Worm (Caenorhabditis elegans) whole organism, L3 larva: ENCODE results near the gene vit-2.

Experiments
- ZK546.5 ChIP-seq: sonication (generic microtip); optimal IDR thresholded peaks from 2 replicates; lab custom pipeline; 2017; ENCODE audit warnings: missing biosample characterization, missing genetic modification characterization
- aly-2 ChIP-seq: fragments of 150-350 bp; optimal IDR thresholded peaks from 2 replicates; lab custom pipeline; 2014; ENCODE audit warnings: missing biosample characterization, missing genetic modification characterization
- ceh-16 ChIP-seq: sonication (generic microtip); optimal IDR thresholded peaks from 2 replicates; lab custom pipeline; 2017; ENCODE audit warnings: missing biosample characterization, missing genetic modification characterization
- daf-12 ChIP-seq: fragments of 150-350 bp; optimal IDR thresholded peaks from 2 replicates; lab custom pipeline; 2014; ENCODE audit warnings: missing biosample characterization, missing genetic modification reagents, missing genetic modification characterization
- egl-27 ChIP-seq: sonication (generic microtip); optimal IDR thresholded peaks from 4 replicates; lab custom pipeline; 2017; ENCODE audit warnings: missing biosample characterization, missing genetic modification reagents, missing genetic modification characterization
- elt-2 ChIP-seq: sonication (generic microtip); optimal IDR thresholded peaks from 2 replicates; lab custom pipeline; 2016; ENCODE audit warnings: missing genetic modification reagents, mild to moderate bottlenecking, missing genetic modification characterization, missing compliant biosample characterization
- elt-3 ChIP-seq, 3 experiments: fragments of 150-350 bp in 1 of 3; sonication (generic microtip) in 2 of 3; optimal IDR thresholded peaks; 2 replicates in 2 of 3; 4 replicates in 1 of 3; lab custom pipeline; 2014 to 2017; ENCODE audit warnings: missing biosample characterization in 3 of 3, missing genetic modification characterization in 3 of 3
- eor-1 ChIP-seq, 2 experiments: fragments of 150-350 bp; optimal IDR thresholded peaks; 2 replicates each; lab custom pipeline; 2014 to 2018; ENCODE audit warnings: missing biosample characterization in 2 of 2, missing genetic modification characterization in 2 of 2
- fkh-10 ChIP-seq: sonication (generic microtip); optimal IDR thresholded peaks from 2 replicates; lab custom pipeline; 2017; ENCODE audit warnings: missing biosample characterization, missing genetic modification reagents, missing genetic modification characterization
- fkh-2 ChIP-seq: fragments of 150-350 bp; optimal IDR thresholded peaks from 2 replicates; lab custom pipeline; 2014; ENCODE audit warnings: missing biosample characterization, missing genetic modification reagents, missing genetic modification characterization
- fos-1 ChIP-seq: fragments of 150-350 bp; optimal IDR thresholded peaks from 2 replicates; lab custom pipeline; 2014; ENCODE audit warnings: missing biosample characterization, missing genetic modification characterization
- lin-39 ChIP-seq: fragments of 150-350 bp; optimal IDR thresholded peaks from 2 replicates; lab custom pipeline; 2018; ENCODE audit warnings: missing biosample characterization, missing genetic modification reagents, missing genetic modification characterization
- lsy-12 ChIP-seq: sonication (generic microtip); optimal IDR thresholded peaks from 2 replicates; lab custom pipeline; 2016; ENCODE audit warnings: mild to moderate bottlenecking, missing genetic modification characterization, missing compliant biosample characterization
- mdl-1 ChIP-seq: fragments of 150-350 bp; optimal IDR thresholded peaks from 2 replicates; lab custom pipeline; 2014; ENCODE audit warnings: missing biosample characterization, missing genetic modification characterization
- nhr-11 ChIP-seq: fragments of 150-350 bp; optimal IDR thresholded peaks from 2 replicates; lab custom pipeline; 2014; ENCODE audit warnings: missing biosample characterization, missing genetic modification characterization
- nhr-12 ChIP-seq: fragments of 150-350 bp; optimal IDR thresholded peaks from 2 replicates; lab custom pipeline; 2014; ENCODE audit warnings: missing biosample characterization, missing genetic modification characterization
- nhr-23 ChIP-seq: fragments of 150-350 bp; optimal IDR thresholded peaks from 2 replicates; lab custom pipeline; 2014; ENCODE audit warnings: missing biosample characterization, missing genetic modification reagents, missing genetic modification characterization
- nhr-237 ChIP-seq: fragments of 150-350 bp; optimal IDR thresholded peaks from 2 replicates; lab custom pipeline; 2014; ENCODE audit warnings: missing biosample characterization, missing genetic modification characterization
- nhr-28 ChIP-seq: fragments of 150-350 bp; optimal IDR thresholded peaks from 2 replicates; lab custom pipeline; 2014; ENCODE audit warnings: missing biosample characterization, missing genetic modification characterization
- nhr-43 ChIP-seq: sonication (generic microtip); optimal IDR thresholded peaks from 2 replicates; lab custom pipeline; 2016; ENCODE audit warnings: mild to moderate bottlenecking, missing genetic modification characterization, missing compliant biosample characterization; ENCODE audit not compliant: poor library complexity, severe bottlenecking
- nhr-67 ChIP-seq: fragments of 150-350 bp; optimal IDR thresholded peaks from 2 replicates; lab custom pipeline; 2014; ENCODE audit warnings: missing biosample characterization, missing genetic modification characterization
- nhr-76 ChIP-seq: fragments of 150-350 bp; sonication (generic microtip); optimal IDR thresholded peaks from 5 replicates; lab custom pipeline; 2014; ENCODE audit warnings: missing biosample characterization, missing genetic modification characterization
- nhr-77 ChIP-seq: fragments of 150-350 bp; optimal IDR thresholded peaks from 2 replicates; lab custom pipeline; 2014; ENCODE audit warnings: missing biosample characterization, missing genetic modification characterization
- pha-4 ChIP-seq: fragments of 150-350 bp; optimal IDR thresholded peaks from 2 replicates; lab custom pipeline; 2014; ENCODE audit warnings: missing biosample characterization, missing genetic modification reagents, missing genetic modification characterization
- pqm-1 ChIP-seq: fragments of 150-350 bp; optimal IDR thresholded peaks from 2 replicates; lab custom pipeline; 2017; ENCODE audit warnings: missing biosample characterization, missing genetic modification characterization, inconsistent platforms
- sea-2 ChIP-seq: fragments of 150-350 bp; sonication (generic microtip); optimal IDR thresholded peaks from 4 replicates; lab custom pipeline; 2014; ENCODE audit warnings: missing biosample characterization, missing genetic modification reagents, missing genetic modification characterization
- unc-39 ChIP-seq: sonication (generic microtip); optimal IDR thresholded peaks from 4 replicates; lab custom pipeline; 2017; ENCODE audit warnings: missing biosample characterization, missing genetic modification characterization
- ztf-11 ChIP-seq: fragments of 150-350 bp; optimal IDR thresholded peaks from 2 replicates; lab custom pipeline; 2014; ENCODE audit warnings: missing biosample characterization, missing genetic modification characterization
- ztf-4 ChIP-seq: fragments of 150-350 bp; optimal IDR thresholded peaks from 2 replicates; lab custom pipeline; 2014; ENCODE audit warnings: missing biosample characterization, missing genetic modification characterization

The vit-2 gene

DNA sequence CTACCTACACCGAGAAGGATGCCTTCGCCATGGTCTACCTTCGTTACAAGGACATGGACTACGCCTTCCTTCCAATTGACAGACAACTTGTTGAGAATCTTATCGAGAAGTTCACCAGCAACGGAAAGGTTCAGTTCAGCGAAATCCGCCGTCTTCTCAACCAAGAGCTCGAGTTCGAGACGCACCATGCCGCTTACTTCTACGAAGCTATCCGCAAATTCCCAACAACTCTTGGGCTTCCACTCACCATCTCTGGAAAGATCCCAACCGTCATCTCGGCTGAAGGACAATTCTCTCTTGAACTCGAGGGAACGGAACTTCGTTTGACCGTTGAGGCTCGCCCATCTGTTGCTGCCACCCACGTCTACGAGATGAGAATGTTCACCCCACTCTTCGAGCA, 2.6 kb downstream of the vit-2 start:
- TF ChIP-seq nhr-77 (tag; lab: Kevin White, UChicago) (no peak), aly-2 (tag; lab: Kevin White, UChicago) (no peak), daf-12 (no peak), nhr-11 (tag; lab: Kevin White, UChicago) (no peak)

ce11 chrX:5105703-5106102, 4.9 kb downstream of the vit-2 start:
- TF ChIP-seq ztf-11 (tag; lab: Kevin White, UChicago) = no peak
- TF ChIP-seq lin-39 = no peak
- no peak for TF ChIP-seq ZK546.5 (tag; lab: Kevin White, UChicago)
- TF ChIP-seq nhr-67 (tag; lab: Kevin White, UChicago) = no peak
- TF ChIP-seq egl-27 (tag; lab: Kevin White, UChicago) = no peak
- no peak for TF ChIP-seq nhr-28 (tag; lab: Kevin White, UChicago)
- TF ChIP-seq fos-1 (tag; lab: Kevin White, UChicago) = no peak
- no peak for TF ChIP-seq nhr-77 (tag; lab: Kevin White, UChicago)
- no peak for TF ChIP-seq ztf-4
- TF ChIP-seq nhr-12 (tag; lab: Kevin White, UChicago) = no peak
- no peak for TF ChIP-seq elt-3 (tag; optimal IDR thresholded peaks at IDR 0.05; lab: Kevin White, UChicago)
- TF ChIP-seq mdl-1 (tag; lab: Kevin White, UChicago) = no peak

ce11 chrX:5106187-5106694, 5.4 kb downstream of the vit-2 start:
- TF ChIP-seq eor-1 (tag; optimal IDR thresholded peaks at IDR 0.05; lab: Kevin White, UChicago) (no peak), fos-1 (tag; lab: Kevin White, UChicago) (no peak)

- TF ChIP-seq sea-2 (GFP tag; lab: Kevin White, UChicago) = no peak
- no peak for TF ChIP-seq pqm-1 (tag; lab: Kevin White, UChicago)
- no peak for TF ChIP-seq nhr-76 (tag; lab: Kevin White, UChicago)
- no peak for TF ChIP-seq aly-2 (tag; lab: Kevin White, UChicago)
- TF ChIP-seq lin-39 = no peak
- no peak for TF ChIP-seq fkh-2 (tag; lab: Kevin White, UChicago)
- no peak for TF ChIP-seq nhr-43 (tag; lab: Kevin White, UChicago)
- no peak for TF ChIP-seq fkh-10 (GFP tag; lab: Kevin White, UChicago)
- TF ChIP-seq ZK546.5 (tag; lab: Kevin White, UChicago) = no peak
- no peak for TF ChIP-seq ceh-16 (tag; lab: Kevin White, UChicago)
- TF ChIP-seq ztf-11 (tag; lab: Kevin White, UChicago) = no peak
- TF ChIP-seq nhr-237 = no peak
- TF ChIP-seq pha-4 (tag; lab: Kevin White, UChicago) = no peak
- TF ChIP-seq daf-12 = no peak
- no peak for TF ChIP-seq lsy-12 (tag; lab: Kevin White, UChicago)
- no peak for TF ChIP-seq unc-39 (tag; lab: Kevin White, UChicago)
Measured at ce11 chrX:5106942-5107341, 6.1 kb downstream of the vit-2 start, which contains the start of gene C42D8.9. Gene C42D8.9, minus strand, starts transcription at chrX:5107042.

DNA sequence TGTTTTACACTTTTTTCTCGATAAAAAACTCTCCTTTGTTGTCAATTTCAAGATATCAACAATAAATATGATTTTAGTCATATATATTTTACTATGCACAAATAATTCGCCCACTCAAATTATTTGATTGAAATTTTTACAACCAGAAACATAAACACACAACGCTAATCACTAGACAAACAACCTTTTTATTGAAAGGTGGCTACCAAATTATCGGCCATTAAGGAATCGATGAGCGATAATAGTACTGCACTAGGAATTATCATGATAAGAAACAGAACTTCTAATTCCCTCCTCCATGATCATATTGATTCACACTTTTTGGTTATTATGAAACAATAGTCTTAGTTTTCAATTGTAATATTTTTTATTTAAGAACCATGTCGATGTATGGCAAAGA, 8.3 kb downstream of the vit-2 start, which contains the start of gene C42D8.1:
Gene C42D8.1 (plus strand): TSS at position 377 of the 400 bp plus-strand sequence.
- peak; percentile 84 for TF ChIP-seq elt-2 (tag; lab: Kevin White, UChicago)
- no peak for TF ChIP-seq nhr-76 (tag; lab: Kevin White, UChicago)
- TF ChIP-seq egl-27 (tag; lab: Kevin White, UChicago) = no peak
- TF ChIP-seq pqm-1 (tag; lab: Kevin White, UChicago) = peak; percentile 89
- peak; percentile 35 for TF ChIP-seq pha-4 (tag; lab: Kevin White, UChicago)
- TF ChIP-seq, all 47 proteins: peak for 3

DNA sequence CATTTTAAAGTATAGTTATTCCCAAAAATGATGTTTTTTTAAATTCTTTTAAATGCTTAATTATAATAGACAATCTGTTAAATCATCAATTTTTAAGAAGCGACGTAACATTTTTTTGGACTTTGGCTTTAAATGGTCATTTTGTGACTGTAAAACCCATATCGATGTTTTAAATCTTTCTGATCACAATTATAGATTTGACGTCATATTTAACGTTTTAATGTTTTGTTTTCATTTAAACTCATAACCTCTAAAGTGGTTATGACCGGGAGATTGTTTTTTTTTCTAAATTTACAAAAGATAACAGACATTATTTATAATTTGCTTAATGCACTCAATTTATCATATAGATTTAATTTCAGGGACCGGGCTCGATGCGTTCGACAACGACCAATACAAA, 11.1 kb downstream of the vit-2 start:
- TF ChIP-seq pqm-1 (tag; lab: Kevin White, UChicago) = no peak
- no peak for TF ChIP-seq nhr-23 (tag; lab: Kevin White, UChicago)
- TF ChIP-seq nhr-77 (tag; lab: Kevin White, UChicago) = no peak
- TF ChIP-seq nhr-12 (tag; lab: Kevin White, UChicago) = no peak
- TF ChIP-seq, all 47 proteins: peak for 0
